Worm (Caenorhabditis elegans): ENCODE results near the gene K01B6.4.

Gene K01B6.4

ce11 chrIII:9297345-9297744 lies at the start of gene K01B6.4:
TSS of gene K01B6.4 (minus strand) at chrIII:9297445.
- TF ChIP-seq ceh-83 (GFP tag; optimal IDR thresholded peaks at IDR 0.05) (no peak), snpc-4 (tag; optimal IDR thresholded peaks at IDR 0.05) (no peak), nhr-237 (tag; optimal IDR thresholded peaks at IDR 0.05) (no peak), elt-1 (tag; optimal IDR thresholded peaks at IDR 0.05; ENCODE audit: borderline replicate concordance, insufficient read depth) (no peak), pha-4 (tag; optimal IDR thresholded peaks at IDR 0.05) (no peak), nhr-2 (tag; optimal IDR thresholded peaks at IDR 0.05) (no peak)

- TF ChIP-seq ceh-43 (GFP tag; optimal IDR thresholded peaks at IDR 0.05) (no peak), unc-62 (GFP tag; optimal IDR thresholded peaks at IDR 0.05) (peak; percentile 24), unc-39 (tag; optimal IDR thresholded peaks at IDR 0.05) (no peak), lin-13 (tag; optimal IDR thresholded peaks at IDR 0.05) (no peak), nhr-2 (tag; optimal IDR thresholded peaks at IDR 0.05) (no peak), elt-3 (tag; optimal IDR thresholded peaks at IDR 0.05) (no peak), ztf-11 (tag; optimal IDR thresholded peaks at IDR 0.05) (no peak), mls-2 (tag; optimal IDR thresholded peaks at IDR 0.05) (no peak), snpc-4 (tag; optimal IDR thresholded peaks at IDR 0.05) (no peak), hlh-1 (tag; optimal IDR thresholded peaks at IDR 0.05) (peak; percentile 91), ceh-39 (tag; optimal IDR thresholded peaks at IDR 0.05) (no peak), nhr-12 (tag; optimal IDR thresholded peaks at IDR 0.05) (no peak), mep-1 (tag; optimal IDR thresholded peaks at IDR 0.05) (no peak)
These were observed 49.5 kb upstream of the K01B6.4 start for ce11 chrIII:9346722-9347121.

- TF ChIP-seq sem-2 (GFP tag; optimal IDR thresholded peaks at IDR 0.05) (no peak), hlh-1 (tag; optimal IDR thresholded peaks at IDR 0.05) (peak; percentile 99), unc-62 (GFP tag; optimal IDR thresholded peaks at IDR 0.05) (peak; percentile 98)
These were observed 48.9 kb upstream of the K01B6.4 start for ce11 chrIII:9346114-9346513.

- TF ChIP-seq ces-1 (GFP tag; optimal IDR thresholded peaks at IDR 0.05): no peak
- TF ChIP-seq zip-8 (tag; optimal IDR thresholded peaks at IDR 0.05): no peak
- no peak for TF ChIP-seq lsy-2 (tag; optimal IDR thresholded peaks at IDR 0.05)
- TF ChIP-seq snpc-4 (tag; optimal IDR thresholded peaks at IDR 0.05): no peak
- TF ChIP-seq drap-1 (GFP tag; optimal IDR thresholded peaks at IDR 0.05): no peak
- no peak for TF ChIP-seq elt-3 (tag; optimal IDR thresholded peaks at IDR 0.05)
- no peak for TF ChIP-seq nhr-2 (tag; optimal IDR thresholded peaks at IDR 0.05)
- no peak for TF ChIP-seq tbx-8 (GFP tag; optimal IDR thresholded peaks at IDR 0.05)
- no peak for TF ChIP-seq cnd-1 (tag; optimal IDR thresholded peaks at IDR 0.05)
- TF ChIP-seq ham-2 (GFP tag; optimal IDR thresholded peaks at IDR 0.05): no peak
These were observed 47.1 kb upstream of the K01B6.4 start, which contains the start of gene emb-9 for ce11 chrIII:9344347-9344746. TSS of gene emb-9 (minus strand) at chrIII:9344447.

- TF ChIP-seq ceh-39 (tag; optimal IDR thresholded peaks at IDR 0.05): no peak
These were observed 42.8 kb upstream of the K01B6.4 start for ce11 chrIII:9340025-9340424.

ce11 chrIII:9337968-9338367 lies 40.7 kb upstream of the K01B6.4 start:
- TF ChIP-seq unc-62 (GFP tag; optimal IDR thresholded peaks at IDR 0.05): no peak
- TF ChIP-seq nhr-28 (tag; optimal IDR thresholded peaks at IDR 0.05): no peak
- no peak for TF ChIP-seq nhr-237 (tag; optimal IDR thresholded peaks at IDR 0.05)
- TF ChIP-seq flh-1 (GFP tag; optimal IDR thresholded peaks at IDR 0.05): no peak
- no peak for TF ChIP-seq hlh-1 (tag; optimal IDR thresholded peaks at IDR 0.05)
- TF ChIP-seq lsy-2 (tag; optimal IDR thresholded peaks at IDR 0.05): no peak
- no peak for TF ChIP-seq pha-4 (tag; optimal IDR thresholded peaks at IDR 0.05)
- TF ChIP-seq elt-3 (tag; optimal IDR thresholded peaks at IDR 0.05): no peak
- TF ChIP-seq M03D4.4 (tag; optimal IDR thresholded peaks at IDR 0.05): no peak
- TF ChIP-seq sptf-1 (tag; optimal IDR thresholded peaks at IDR 0.05): no peak
- TF ChIP-seq ces-1 (GFP tag; optimal IDR thresholded peaks at IDR 0.05): no peak
- TF ChIP-seq cnd-1 (tag; optimal IDR thresholded peaks at IDR 0.05): no peak
- TF ChIP-seq unc-39 (tag; optimal IDR thresholded peaks at IDR 0.05): no peak
- TF ChIP-seq nhr-12 (tag; optimal IDR thresholded peaks at IDR 0.05): no peak
- no peak for TF ChIP-seq snpc-4 (tag; optimal IDR thresholded peaks at IDR 0.05)

ce11 chrIII:9336807-9337206 lies 39.6 kb upstream of the K01B6.4 start:
- TF ChIP-seq lin-13 (tag; optimal IDR thresholded peaks at IDR 0.05) (no peak), nhr-12 (tag; optimal IDR thresholded peaks at IDR 0.05) (no peak), pha-4 (tag; optimal IDR thresholded peaks at IDR 0.05) (no peak), hlh-1 (tag; optimal IDR thresholded peaks at IDR 0.05) (no peak), nhr-237 (tag; optimal IDR thresholded peaks at IDR 0.05) (no peak), ceh-39 (tag; optimal IDR thresholded peaks at IDR 0.05) (no peak), ceh-43 (GFP tag; optimal IDR thresholded peaks at IDR 0.05) (no peak), unc-120 (tag; optimal IDR thresholded peaks at IDR 0.05; ENCODE audit: poor library complexity, severe bottlenecking) (no peak), mep-1 (tag; optimal IDR thresholded peaks at IDR 0.05) (no peak), unc-62 (GFP tag; optimal IDR thresholded peaks at IDR 0.05) (no peak), ceh-83 (GFP tag; optimal IDR thresholded peaks at IDR 0.05) (no peak), flh-1 (GFP tag; optimal IDR thresholded peaks at IDR 0.05) (no peak), M03D4.4 (tag; optimal IDR thresholded peaks at IDR 0.05) (no peak), unc-39 (tag; optimal IDR thresholded peaks at IDR 0.05) (no peak), mab-5 (tag; optimal IDR thresholded peaks at IDR 0.05) (no peak)
